Worm (Caenorhabditis elegans) whole organism, young adult: ENCODE measurements around the gene W08E12.8.

ENCODE experiments used
- B0019.2 ChIP-seq: fragments of 200-800 bp; sonication (Bioruptor generic); conservative IDR thresholded peaks from 2 replicates; pipeline ENCODE4 v1.3.6; 2022; ENCODE audit warnings: missing genetic modification reagents, missing genetic modification characterization, missing compliant biosample characterization
- B0035.1 ChIP-seq: sonication (generic microtip); optimal IDR thresholded peaks from 2 replicates; lab custom pipeline; 2016; ENCODE audit warnings: missing genetic modification characterization, mild to moderate bottlenecking, missing compliant biosample characterization, missing genotype, missing genetic modification reagents
- B0261.1 ChIP-seq: sonication (generic microtip); optimal IDR thresholded peaks from 2 replicates; lab custom pipeline; 2016; ENCODE audit warnings: mild to moderate bottlenecking, missing genetic modification characterization, moderate library complexity, missing compliant biosample characterization
- D2030.7 ChIP-seq: fragments of 200-800 bp; sonication (Bioruptor generic); IDR thresholded peaks from 2 replicates; pipeline ENCODE4 v1.3.6; 2022; ENCODE audit warnings: missing genetic modification reagents, missing genetic modification characterization, missing compliant biosample characterization
- F33H1.4 ChIP-seq: fragments of 200-800 bp; sonication (Bioruptor generic); IDR thresholded peaks from 2 replicates; pipeline ENCODE4 v1.3.6; 2022; ENCODE audit warnings: missing genetic modification reagents, missing genetic modification characterization, missing compliant biosample characterization
- F52B5.7 ChIP-seq: sonication (generic microtip); optimal IDR thresholded peaks from 2 replicates; lab custom pipeline; 2016; ENCODE audit warnings: mild to moderate bottlenecking, missing genetic modification characterization, missing compliant biosample characterization
- F57A8.1 ChIP-seq: fragments of 200-800 bp; sonication (Bioruptor generic); optimal IDR thresholded peaks from 2 replicates; lab custom pipeline; 2018; ENCODE audit warnings: mild to moderate bottlenecking, missing genetic modification characterization, moderate library complexity, missing compliant biosample characterization
- K12H6.12 ChIP-seq: fragments of 200-800 bp; sonication (Bioruptor generic); optimal IDR thresholded peaks from 2 replicates; lab custom pipeline; 2018; ENCODE audit warnings: mild to moderate bottlenecking, missing genetic modification characterization, missing compliant biosample characterization
- Y56A3A.18 ChIP-seq: fragments of 200-800 bp; sonication (Bioruptor generic); IDR thresholded peaks from 2 replicates; pipeline ENCODE4 v1.3.6; 2022; ENCODE audit warnings: missing genetic modification reagents, missing genetic modification characterization, missing compliant biosample characterization
- Y95B8A.8 ChIP-seq: fragments of 200-800 bp; sonication (Bioruptor generic); IDR thresholded peaks from 2 replicates; pipeline ENCODE4 v1.3.6; 2022; ENCODE audit warnings: missing genetic modification reagents, missing genetic modification characterization, missing compliant biosample characterization
- ZK185.1 ChIP-seq: sonication (generic microtip); optimal IDR thresholded peaks from 2 replicates; lab custom pipeline; 2016; ENCODE audit warnings: mild to moderate bottlenecking, missing genetic modification characterization, missing compliant biosample characterization; ENCODE audit not compliant: poor library complexity, severe bottlenecking
- akir-1 ChIP-seq: fragments of 200-800 bp; sonication (Bioruptor generic); optimal IDR thresholded peaks from 2 replicates; lab custom pipeline; 2018; ENCODE audit warnings: mild to moderate bottlenecking, missing genetic modification characterization, moderate library complexity, missing compliant biosample characterization
- aptf-3 ChIP-seq: fragments of 200-800 bp; sonication (Bioruptor generic); IDR thresholded peaks from 2 replicates; pipeline ENCODE4 v1.3.6; 2022; ENCODE audit warnings: missing genetic modification characterization, missing compliant biosample characterization
- attf-5 ChIP-seq: fragments of 200-800 bp; sonication (Bioruptor generic); optimal IDR thresholded peaks from 2 replicates; lab custom pipeline; 2018; ENCODE audit warnings: mild to moderate bottlenecking, missing genetic modification characterization, missing compliant biosample characterization
- ceh-100 ChIP-seq: fragments of 200-800 bp; sonication (Bioruptor generic); IDR thresholded peaks from 2 replicates; pipeline ENCODE4 v1.3.6; 2022; ENCODE audit warnings: missing genetic modification reagents, missing genetic modification characterization, missing compliant biosample characterization
- die-1 ChIP-seq: sonication (generic microtip); optimal IDR thresholded peaks from 2 replicates; lab custom pipeline; 2016; ENCODE audit warnings: missing genotype, mild to moderate bottlenecking, missing genetic modification characterization, missing compliant biosample characterization
- dpff-1 ChIP-seq: sonication (generic microtip); optimal IDR thresholded peaks from 2 replicates; lab custom pipeline; 2017; ENCODE audit warnings: mild to moderate bottlenecking, missing genetic modification characterization, missing compliant biosample characterization
- efl-1 ChIP-seq: fragments of 150-350 bp; optimal IDR thresholded peaks from 2 replicates; lab custom pipeline; 2014; ENCODE audit warnings: missing biosample characterization, missing genetic modification reagents, missing genetic modification characterization
- ekl-4 ChIP-seq: fragments of 200-800 bp; sonication (Bioruptor generic); IDR thresholded peaks from 2 replicates; pipeline ENCODE4 v1.3.6; 2022; ENCODE audit warnings: missing genetic modification reagents, missing genetic modification characterization, missing compliant biosample characterization
- gei-17 ChIP-seq: fragments of 200-800 bp; sonication (Bioruptor generic); optimal IDR thresholded peaks from 2 replicates; lab custom pipeline; 2018; ENCODE audit warnings: mild to moderate bottlenecking, missing genetic modification characterization, missing compliant biosample characterization
- hlh-12 ChIP-seq: sonication (generic microtip); optimal IDR thresholded peaks from 2 replicates; lab custom pipeline; 2016; ENCODE audit warnings: missing genetic modification characterization, missing compliant biosample characterization
- hmg-1.2 ChIP-seq: fragments of 200-800 bp; sonication (Bioruptor generic); IDR thresholded peaks from 2 replicates; pipeline ENCODE4 v1.3.6; 2022; ENCODE audit warnings: missing genetic modification reagents, missing genetic modification characterization, missing compliant biosample characterization
- hsf-1 ChIP-seq: fragments of 200-800 bp; sonication (Bioruptor generic); IDR thresholded peaks from 2 replicates; pipeline ENCODE4 v1.3.6; 2022; ENCODE audit warnings: missing genetic modification reagents, missing genetic modification characterization, missing compliant biosample characterization
- lag-1 ChIP-seq: fragments of 200-800 bp; sonication (Bioruptor generic); IDR thresholded peaks from 2 replicates; pipeline ENCODE4 v1.3.6; 2022; ENCODE audit warnings: missing genetic modification reagents, missing genetic modification characterization, missing compliant biosample characterization
- let-526 ChIP-seq: fragments of 200-800 bp; sonication (Bioruptor generic); IDR thresholded peaks from 2 replicates; pipeline ENCODE4 v1.3.6; 2022; ENCODE audit warnings: missing genetic modification reagents, missing genetic modification characterization, missing compliant biosample characterization
- lin-26 ChIP-seq: fragments of 200-800 bp; sonication (Bioruptor generic); IDR thresholded peaks from 2 replicates; pipeline ENCODE4 v1.3.6; 2022; ENCODE audit warnings: missing genetic modification reagents, missing genetic modification characterization, missing compliant biosample characterization
- lin-35 ChIP-seq, 3 experiments: fragments of 150-350 bp in 2 of 3; sonication (generic microtip) in 1 of 3; optimal IDR thresholded peaks; 2 replicates each; lab custom pipeline; 2014 to 2018; ENCODE audit warnings: missing biosample characterization in 3 of 3, missing genetic modification characterization in 3 of 3, missing genetic modification reagents in 3 of 3
- lir-1 ChIP-seq: fragments of 200-800 bp; sonication (Bioruptor generic); conservative IDR thresholded peaks from 2 replicates; pipeline ENCODE4 v1.3.6; 2022; ENCODE audit warnings: missing genetic modification reagents, missing genetic modification characterization, missing compliant biosample characterization
- lsl-1 ChIP-seq: fragments of 200-800 bp; sonication (Bioruptor generic); optimal IDR thresholded peaks from 2 replicates; lab custom pipeline; 2018; ENCODE audit warnings: mild to moderate bottlenecking, missing genetic modification characterization, moderate library complexity, missing compliant biosample characterization
- madf-3 ChIP-seq: fragments of 200-800 bp; sonication (Bioruptor generic); IDR thresholded peaks from 2 replicates; pipeline ENCODE4 v1.3.6; 2022; ENCODE audit warnings: missing genetic modification reagents, missing genetic modification characterization, missing compliant biosample characterization
- madf-6 ChIP-seq: fragments of 200-800 bp; sonication (Bioruptor generic); IDR thresholded peaks from 2 replicates; pipeline ENCODE4 v1.3.6; 2022; ENCODE audit warnings: missing genetic modification reagents, missing genetic modification characterization, missing compliant biosample characterization
- nhr-179 ChIP-seq: sonication (generic microtip); optimal IDR thresholded peaks from 2 replicates; lab custom pipeline; 2016; ENCODE audit warnings: mild to moderate bottlenecking, missing genetic modification characterization, missing compliant biosample characterization
- nhr-80 ChIP-seq: sonication (generic microtip); optimal IDR thresholded peaks from 2 replicates; lab custom pipeline; 2016; ENCODE audit warnings: missing genetic modification characterization, missing compliant biosample characterization
- rcor-1 ChIP-seq: fragments of 200-800 bp; sonication (Bioruptor generic); IDR thresholded peaks from 2 replicates; pipeline ENCODE4 v1.3.6; 2022; ENCODE audit warnings: missing genetic modification reagents, missing genetic modification characterization, missing compliant biosample characterization
- repo-1 ChIP-seq: sonication (generic microtip); optimal IDR thresholded peaks from 2 replicates; lab custom pipeline; 2017; ENCODE audit warnings: mild to moderate bottlenecking, missing genetic modification characterization, missing compliant biosample characterization
- snpc-3.4 ChIP-seq: sonication (generic microtip); optimal IDR thresholded peaks from 2 replicates; lab custom pipeline; 2017; ENCODE audit warnings: missing genetic modification characterization, mild to moderate bottlenecking, missing compliant biosample characterization, antibody characterized with exemption, moderate library complexity, missing genotype, missing genetic modification reagents
- somi-1 ChIP-seq: fragments of 200-800 bp; sonication (Bioruptor generic); optimal IDR thresholded peaks from 2 replicates; lab custom pipeline; 2018; ENCODE audit warnings: mild to moderate bottlenecking, missing genetic modification characterization, missing compliant biosample characterization
- tbp1 ChIP-seq: fragments of 200-800 bp; sonication (Bioruptor generic); optimal IDR thresholded peaks from 2 replicates; lab custom pipeline; 2018; ENCODE audit warnings: mild to moderate bottlenecking, missing genetic modification characterization, missing compliant biosample characterization
- tbx-9 ChIP-seq: sonication (generic microtip); optimal IDR thresholded peaks from 2 replicates; lab custom pipeline; 2016; ENCODE audit warnings: borderline replicate concordance, missing genetic modification characterization, inconsistent platforms, missing compliant biosample characterization
- tlf-1 ChIP-seq: fragments of 200-800 bp; sonication (Bioruptor generic); optimal IDR thresholded peaks from 2 replicates; lab custom pipeline; 2018; ENCODE audit warnings: mild to moderate bottlenecking, missing genetic modification characterization, missing compliant biosample characterization
- unc-130 ChIP-seq: sonication (generic microtip); optimal IDR thresholded peaks from 2 replicates; lab custom pipeline; 2016; ENCODE audit warnings: missing genetic modification reagents, missing genetic modification characterization, missing compliant biosample characterization
- unc-62 ChIP-seq: fragments of 150-350 bp; optimal IDR thresholded peaks from 2 replicates; lab custom pipeline; 2014; ENCODE audit warnings: missing biosample characterization, missing genetic modification reagents, missing genetic modification characterization
- xnd-1 ChIP-seq: sonication (generic microtip); optimal IDR thresholded peaks from 2 replicates; lab custom pipeline; 2016; ENCODE audit warnings: missing genotype, missing genetic modification reagents, missing genetic modification characterization, missing compliant biosample characterization
- zfh-2 ChIP-seq: fragments of 200-800 bp; sonication (Bioruptor generic); conservative IDR thresholded peaks from 2 replicates; pipeline ENCODE4 v1.3.6; 2022; ENCODE audit warnings: missing genetic modification reagents, missing genetic modification characterization, missing compliant biosample characterization
- ztf-18 ChIP-seq: sonication (generic microtip); optimal IDR thresholded peaks from 2 replicates; lab custom pipeline; 2016; ENCODE audit warnings: missing genotype, mild to moderate bottlenecking, missing genetic modification characterization, missing compliant biosample characterization
- ztf-3 ChIP-seq: fragments of 200-800 bp; sonication (Bioruptor generic); optimal IDR thresholded peaks from 2 replicates; lab custom pipeline; 2018; ENCODE audit warnings: mild to moderate bottlenecking, missing genetic modification characterization, missing compliant biosample characterization

The W08E12.8 gene

ce11 chrIV:3278822-3279221, 13.3 kb upstream of the W08E12.8 start:
- TF ChIP-seq Y95B8A.8 (GFP tag; lab: Robert Waterston, UW) (no peak), hmg-1.2 (GFP tag; lab: Robert Waterston, UW) (no peak; the same call in 1 of the 2 replicates), gei-17 (GFP tag; lab: Kevin White, UChicago) (no peak), lin-26 (GFP tag; lab: Robert Waterston, UW) (no peak), B0019.2 (no peak), F57A8.1 (GFP tag; lab: Kevin White, UChicago) (no peak), ZK185.1 (tag; lab: Kevin White, UChicago) (no peak), akir-1 (GFP tag; lab: Kevin White, UChicago) (no peak), aptf-3 (GFP tag; lab: Robert Waterston, UW) (no peak), repo-1 (tag; lab: Kevin White, UChicago) (no peak), Y56A3A.18 (GFP tag; lab: Robert Waterston, UW) (no peak), hlh-12 (tag; lab: Kevin White, UChicago) (no peak), attf-5 (GFP tag; lab: Kevin White, UChicago) (no peak), unc-130 (no peak), efl-1 (GFP tag; lab: Kevin White, UChicago) (no peak)

ce11 chrIV:3289237-3289636, 2.9 kb upstream of the W08E12.8 start, which contains the start of gene gcy-23:
gcy-23 (minus strand) TSS chrIV:3289337.
- no peak for TF ChIP-seq nhr-179
- TF ChIP-seq die-1 (tag; lab: Kevin White, UChicago) = no peak
- no peak for TF ChIP-seq lir-1 (GFP tag; lab: Robert Waterston, UW)
- no peak for TF ChIP-seq unc-62 (GFP tag; lab: Kevin White, UChicago)
- no peak for TF ChIP-seq lag-1 (GFP tag; lab: Robert Waterston, UW)
- no peak for TF ChIP-seq tbx-9 (tag; lab: Kevin White, UChicago)
- TF ChIP-seq tlf-1 (GFP tag; lab: Kevin White, UChicago) = no peak
- no peak for TF ChIP-seq F52B5.7 (tag; lab: Kevin White, UChicago)
- TF ChIP-seq nhr-80 = no peak
- no peak for TF ChIP-seq ZK185.1 (tag; lab: Kevin White, UChicago)
- no peak for TF ChIP-seq Y95B8A.8 (GFP tag; lab: Robert Waterston, UW)
- TF ChIP-seq lsl-1 = no peak
- no peak for TF ChIP-seq rcor-1 (GFP tag; lab: Robert Waterston, UW)
- no peak for TF ChIP-seq hsf-1 (GFP tag; lab: Robert Waterston, UW)
- TF ChIP-seq ztf-18 (tag; lab: Kevin White, UChicago) = no peak
- TF ChIP-seq let-526 (GFP tag; lab: Robert Waterston, UW) = no peak
- TF ChIP-seq lin-35 (GFP tag; optimal IDR thresholded peaks at IDR 0.05; lab: Kevin White, UChicago) = no peak
- no peak for TF ChIP-seq snpc-3.4 (tag; lab: Kevin White, UChicago)
- no peak for TF ChIP-seq B0035.1
- no peak for TF ChIP-seq somi-1

ce11 chrIV:3293800-3294493, 1.8 kb downstream of the W08E12.8 start:
- peak; percentile 61 for TF ChIP-seq F33H1.4 (GFP tag; lab: Robert Waterston, UW)
- peak; percentile 8 for TF ChIP-seq xnd-1 (tag; lab: Kevin White, UChicago)
- no peak for TF ChIP-seq B0261.1
- TF ChIP-seq ceh-100 (GFP tag; lab: Robert Waterston, UW) = no peak
- no peak for TF ChIP-seq B0035.1
- peak; percentile 40; the same call in 1 of the 2 replicates for TF ChIP-seq ekl-4
- TF ChIP-seq tbp1 (GFP tag; lab: Kevin White, UChicago) = no peak
- no peak for TF ChIP-seq dpff-1 (tag; lab: Kevin White, UChicago)
- TF ChIP-seq gei-17 (GFP tag; lab: Kevin White, UChicago) = no peak
- no peak for TF ChIP-seq K12H6.12
- no peak for TF ChIP-seq D2030.7 (GFP tag; lab: Robert Waterston, UW)
- peak; percentile 61; the same call in 1 of the 2 replicates for TF ChIP-seq zfh-2 (GFP tag; lab: Robert Waterston, UW)
- peak; percentile 86 for TF ChIP-seq lsl-1
- TF ChIP-seq madf-6 (GFP tag; lab: Robert Waterston, UW) = peak; percentile 50; the same call in 1 of the 2 replicates
- 0 out of 2 replicates have a peak, but pooled peaks have one; percentile 56 for TF ChIP-seq lin-26 (GFP tag; lab: Robert Waterston, UW)
- no peak for TF ChIP-seq ztf-3 (GFP tag; lab: Kevin White, UChicago)
- no peak for TF ChIP-seq madf-3
- TF ChIP-seq, all 124 proteins: peak for 7
